Worm (Caenorhabditis elegans) whole organism, L4 larva: ENCODE data around the gene fbxb-35.

Experiments
- D1046.2 ChIP-seq: fragments of 200-800 bp; sonication (Bioruptor generic); IDR thresholded peaks from 2 replicates; pipeline ENCODE4 v1.3.6; 2022; ENCODE audit warnings: missing genetic modification characterization, missing compliant biosample characterization
- T26A8.4 ChIP-seq: fragments of 200-800 bp; sonication (Bioruptor generic); IDR thresholded peaks from 2 replicates; pipeline ENCODE4 v1.3.6; 2022; ENCODE audit warnings: missing genetic modification characterization, missing compliant biosample characterization
- Y105C5A.15 ChIP-seq: fragments of 200-800 bp; sonication (Bioruptor generic); IDR thresholded peaks from 2 replicates; pipeline ENCODE4 v1.3.6; 2022; ENCODE audit warnings: missing genetic modification characterization, missing compliant biosample characterization
- aha-1 ChIP-seq: fragments of 150-350 bp; peaks from one replicate; lab custom pipeline; 2014; ENCODE audit warnings: missing biosample characterization, missing genetic modification characterization
- aly-2 ChIP-seq: sonication (generic microtip); optimal IDR thresholded peaks from 2 replicates; lab custom pipeline; 2018; ENCODE audit warnings: missing biosample characterization, missing genetic modification characterization
- ceh-20 ChIP-seq: fragments of 200-800 bp; sonication (Bioruptor generic); IDR thresholded peaks from 2 replicates; pipeline ENCODE4 v1.3.6; 2022; ENCODE audit warnings: missing genetic modification reagents, missing genetic modification characterization, missing compliant biosample characterization
- ceh-28 ChIP-seq: fragments of 150-350 bp; optimal IDR thresholded peaks from 2 replicates; lab custom pipeline; 2014; ENCODE audit warnings: missing biosample characterization, missing genetic modification reagents, missing genetic modification characterization
- ceh-32 ChIP-seq: sonication (generic microtip); optimal IDR thresholded peaks from 2 replicates; lab custom pipeline; 2016; ENCODE audit warnings: mild to moderate bottlenecking, missing genetic modification characterization, missing compliant biosample characterization; ENCODE audit not compliant: poor library complexity
- ceh-44 ChIP-seq: fragments of 200-800 bp; sonication (Bioruptor generic); IDR thresholded peaks from 2 replicates; pipeline ENCODE4 v1.3.6; 2022; ENCODE audit warnings: missing genetic modification reagents, missing genetic modification characterization, missing compliant biosample characterization
- ces-1 ChIP-seq: fragments of 150-350 bp; sonication (generic microtip); optimal IDR thresholded peaks from 4 replicates; lab custom pipeline; 2014; ENCODE audit warnings: missing biosample characterization, missing genetic modification reagents, missing genetic modification characterization
- ctbp-1 ChIP-seq: fragments of 200-800 bp; sonication (Bioruptor generic); IDR thresholded peaks from 2 replicates; pipeline ENCODE4 v1.3.6; 2022; ENCODE audit warnings: missing genetic modification reagents, missing genetic modification characterization, missing compliant biosample characterization
- daf-19 ChIP-seq: fragments of 200-800 bp; sonication (Bioruptor generic); conservative IDR thresholded peaks from 2 replicates; pipeline ENCODE4 v1.3.6; 2022; ENCODE audit warnings: missing genetic modification characterization, missing compliant biosample characterization
- dmd-8 ChIP-seq: fragments of 200-800 bp; sonication (Bioruptor generic); IDR thresholded peaks from 2 replicates; pipeline ENCODE4 v1.3.6; 2022; ENCODE audit warnings: missing genetic modification characterization, missing compliant biosample characterization
- dpl-1 ChIP-seq: fragments of 150-350 bp; optimal IDR thresholded peaks from 2 replicates; lab custom pipeline; 2014; ENCODE audit warnings: missing biosample characterization, missing genetic modification reagents, missing genetic modification characterization
- dve-1 ChIP-seq: sonication (generic microtip); optimal IDR thresholded peaks from 2 replicates; lab custom pipeline; 2017; ENCODE audit warnings: antibody characterized with exemption, mild to moderate bottlenecking, missing genetic modification characterization, missing compliant biosample characterization; ENCODE audit not compliant: insufficient read depth
- fos-1 ChIP-seq: fragments of 150-350 bp; optimal IDR thresholded peaks from 2 replicates; lab custom pipeline; 2014; ENCODE audit warnings: missing biosample characterization, missing genetic modification characterization
- hif-1 ChIP-seq, 2 experiments: sonication (generic microtip); optimal IDR thresholded peaks; 2 replicates each; lab custom pipeline; 2016 to 2017; ENCODE audit warnings: missing compliant biosample characterization in 2 of 2, missing genetic modification characterization in 2 of 2, missing genetic modification reagents in 2 of 2, missing genotype in 2 of 2, mild to moderate bottlenecking in 1 of 2
- hlh-11 ChIP-seq: fragments of 200-800 bp; sonication (Bioruptor generic); optimal IDR thresholded peaks from 2 replicates; lab custom pipeline; 2018; ENCODE audit warnings: mild to moderate bottlenecking, missing genetic modification characterization, missing compliant biosample characterization
- lim-7 ChIP-seq: fragments of 200-800 bp; sonication (Bioruptor generic); IDR thresholded peaks from 2 replicates; pipeline ENCODE4 v1.3.6; 2022; ENCODE audit warnings: missing genetic modification characterization, missing compliant biosample characterization
- lin-29 ChIP-seq: fragments of 200-800 bp; sonication (Bioruptor generic); IDR thresholded peaks from 2 replicates; pipeline ENCODE4 v1.3.6; 2022; ENCODE audit warnings: missing genetic modification reagents, missing genetic modification characterization, missing compliant biosample characterization
- lir-3 ChIP-seq: sonication (generic microtip); optimal IDR thresholded peaks from 2 replicates; lab custom pipeline; 2016; ENCODE audit warnings: mild to moderate bottlenecking, missing genetic modification characterization, missing compliant biosample characterization
- madf-5 ChIP-seq, 2 experiments: fragments of 200-800 bp; sonication (Bioruptor generic); IDR thresholded peaks; 2 replicates each; pipeline ENCODE4 v1.3.6; 2022; ENCODE audit warnings: missing compliant biosample characterization in 2 of 2, missing genetic modification characterization in 2 of 2
- mdt-29 ChIP-seq: fragments of 200-800 bp; sonication (Bioruptor generic); IDR thresholded peaks from 2 replicates; pipeline ENCODE4 v1.3.6; 2022; ENCODE audit warnings: missing genetic modification reagents, missing genetic modification characterization, missing compliant biosample characterization
- mes-2 ChIP-seq: sonication (generic microtip); optimal IDR thresholded peaks from 2 replicates; lab custom pipeline; 2016; ENCODE audit warnings: missing genotype, mild to moderate bottlenecking, missing genetic modification characterization, missing compliant biosample characterization; ENCODE audit not compliant: poor library complexity, severe bottlenecking
- nhr-10 ChIP-seq: fragments of 150-350 bp; optimal IDR thresholded peaks from 2 replicates; lab custom pipeline; 2014; ENCODE audit warnings: missing biosample characterization, missing genetic modification characterization
- nhr-237 ChIP-seq: sonication (generic microtip); optimal IDR thresholded peaks from 2 replicates; lab custom pipeline; 2017; ENCODE audit warnings: missing biosample characterization, missing genetic modification characterization
- nhr-28 ChIP-seq: fragments of 150-350 bp; optimal IDR thresholded peaks from 2 replicates; lab custom pipeline; 2014; ENCODE audit warnings: missing biosample characterization, missing genetic modification characterization
- nhr-6 ChIP-seq: fragments of 150-350 bp; optimal IDR thresholded peaks from 2 replicates; lab custom pipeline; 2014; ENCODE audit warnings: missing biosample characterization, missing genetic modification characterization
- nhr-76 ChIP-seq: fragments of 150-350 bp; optimal IDR thresholded peaks from 2 replicates; lab custom pipeline; 2014; ENCODE audit warnings: missing biosample characterization, missing genetic modification characterization
- rbr-2 ChIP-seq: sonication (generic microtip); optimal IDR thresholded peaks from 2 replicates; lab custom pipeline; 2016; ENCODE audit warnings: missing genotype, missing genetic modification characterization, missing compliant biosample characterization
- skn-1 ChIP-seq: fragments of 150-350 bp; optimal IDR thresholded peaks from 2 replicates; lab custom pipeline; 2014; ENCODE audit warnings: missing biosample characterization, missing genetic modification characterization
- spr-1 ChIP-seq: sonication (generic microtip); optimal IDR thresholded peaks from 2 replicates; lab custom pipeline; 2016; ENCODE audit warnings: mild to moderate bottlenecking, missing genetic modification characterization, missing compliant biosample characterization
- tra-1 ChIP-seq: fragments of 200-800 bp; sonication (Bioruptor generic); IDR thresholded peaks from 2 replicates; pipeline ENCODE4 v1.3.6; 2022; ENCODE audit warnings: missing genetic modification reagents, missing genetic modification characterization, missing compliant biosample characterization
- unc-130 ChIP-seq: sonication (generic microtip); optimal IDR thresholded peaks from 2 replicates; lab custom pipeline; 2016; ENCODE audit warnings: missing genetic modification reagents, missing genetic modification characterization, missing compliant biosample characterization
- unc-62 ChIP-seq, 3 experiments: fragments of 150-350 bp in 1 of 3; sonication (generic microtip); optimal IDR thresholded peaks in 2 of 3; peaks in 1 of 3; 1 replicate in 1 of 3; 2 replicates in 2 of 3; lab custom pipeline; 2014 to 2017; ENCODE audit warnings: missing biosample characterization in 3 of 3, missing genetic modification characterization in 3 of 3, missing genetic modification reagents in 3 of 3, missing genotype in 1 of 3
- zag-1 ChIP-seq: fragments of 150-350 bp; optimal IDR thresholded peaks from 2 replicates; lab custom pipeline; 2014; ENCODE audit warnings: missing biosample characterization, missing genetic modification characterization
- zfp-2 ChIP-seq: sonication (generic microtip); optimal IDR thresholded peaks from 2 replicates; lab custom pipeline; 2016; ENCODE audit warnings: mild to moderate bottlenecking, missing genetic modification characterization, missing compliant biosample characterization

Gene fbxb-35

DNA sequence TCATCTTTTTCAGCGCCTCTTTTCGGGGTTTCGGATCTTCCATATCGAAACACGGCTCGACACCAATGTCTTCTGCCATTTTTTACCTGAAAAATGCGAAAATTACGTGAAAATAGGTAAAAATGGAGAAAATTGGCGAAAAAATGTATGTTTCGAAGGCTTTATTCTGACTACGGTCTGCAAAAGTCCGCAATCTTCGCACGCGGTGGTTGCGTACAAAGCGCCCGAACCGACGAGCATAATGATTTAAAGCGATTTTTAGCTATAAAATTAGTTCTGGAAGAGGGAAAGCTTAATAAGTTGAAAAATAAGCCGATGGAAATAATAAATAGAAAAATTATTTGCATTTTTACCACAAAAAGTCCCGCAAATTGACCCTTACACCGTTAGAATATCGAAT is 7.5 kb downstream of the fbxb-35 start, which contains the start of gene F07E5.5 (continued):
- no peak for TF ChIP-seq tra-1
- no peak for TF ChIP-seq rbr-2
- no peak for TF ChIP-seq hlh-11 (tag; lab: Kevin White, UChicago)
- TF ChIP-seq ces-1 (GFP tag; lab: Kevin White, UChicago), result no peak
- TF ChIP-seq mes-2 (tag; lab: Kevin White, UChicago), result peak; percentile 81
- TF ChIP-seq lim-7, result no peak
- no peak for TF ChIP-seq skn-1 (tag; lab: Kevin White, UChicago)
- peak; percentile 48 for TF ChIP-seq nhr-28
- TF ChIP-seq nhr-237, result no peak
- TF ChIP-seq zfp-2, result no peak
- no peak for TF ChIP-seq hif-1 (tag; optimal IDR thresholded peaks at IDR 0.05; lab: Kevin White, UChicago)
- TF ChIP-seq dve-1, result no peak
- no peak for TF ChIP-seq mdt-29 (GFP tag; lab: Robert Waterston, UW)
- TF ChIP-seq aha-1, result no peak
- no peak for TF ChIP-seq aly-2 (tag; lab: Kevin White, UChicago)
- no peak for TF ChIP-seq dmd-8 (GFP tag; lab: Robert Waterston, UW)
- TF ChIP-seq ceh-28 (tag; lab: Kevin White, UChicago), result no peak
- TF ChIP-seq nhr-6 (tag; lab: Kevin White, UChicago), result no peak

- TF ChIP-seq unc-130 (no peak), lin-29 (GFP tag; lab: Robert Waterston, UW) (no peak)
Observed at ce11 chrII:2063989-2064388, 12.5 kb downstream of the fbxb-35 start, which contains the start of gene F07E5.13. F07E5.13 (minus strand) TSS chrII:2064089.

ce11 chrII:2064497-2064896 is 13.0 kb downstream of the fbxb-35 start, which contains the start of gene fbxb-6:
fbxb-6 (plus strand) TSS chrII:2064797.
- no peak for TF ChIP-seq unc-62 (GFP tag; optimal IDR thresholded peaks at IDR 0.05 in 1 of 2; lab: Kevin White, UChicago)
- no peak for TF ChIP-seq unc-62 (tag; optimal IDR thresholded peaks at IDR 0.05; lab: Kevin White, UChicago)
- no peak for TF ChIP-seq spr-1 (tag; lab: Kevin White, UChicago)
- TF ChIP-seq ceh-32 (tag; lab: Kevin White, UChicago), result no peak
- no peak for TF ChIP-seq daf-19 (GFP tag; lab: Robert Waterston, UW)
- no peak for TF ChIP-seq nhr-76 (tag; lab: Kevin White, UChicago)
- no peak for TF ChIP-seq nhr-10 (tag; lab: Kevin White, UChicago)
- no peak for TF ChIP-seq T26A8.4 (GFP tag; lab: Robert Waterston, UW)
- TF ChIP-seq lir-3 (tag; lab: Kevin White, UChicago), result no peak
- no peak for TF ChIP-seq ceh-20 (GFP tag; lab: Robert Waterston, UW)
- TF ChIP-seq fos-1 (tag; lab: Kevin White, UChicago), result no peak

- TF ChIP-seq aha-1, result peak; percentile 23
Observed at ce11 chrII:2067451-2068021, 16.1 kb downstream of the fbxb-35 start, which contains the start of gene F07E5.12. F07E5.12 (plus strand) TSS chrII:2067971.

DNA sequence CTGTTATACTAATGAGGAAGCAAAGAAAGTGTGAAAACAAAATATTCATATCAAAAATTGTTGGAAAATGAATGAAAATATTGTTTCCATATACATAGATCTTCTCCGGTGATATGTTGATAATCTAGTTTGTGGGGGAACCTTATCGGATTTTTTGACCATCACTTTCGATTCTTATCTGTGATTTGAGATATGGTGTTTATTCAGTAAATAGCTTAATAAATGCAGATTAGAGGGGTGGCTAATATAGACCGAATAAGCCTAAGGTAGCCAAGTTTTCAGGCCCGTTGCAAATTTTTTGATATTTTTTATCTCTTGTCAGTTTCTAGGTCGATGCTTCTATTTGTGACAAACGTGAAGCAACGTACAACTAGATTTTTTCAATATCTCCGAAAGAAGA is 20.0 kb downstream of the fbxb-35 start, which contains the start of gene F07E5.7:
Gene F07E5.7, minus strand, starts transcription at position 101 of the 400 bp plus-strand sequence.
- TF ChIP-seq madf-5 (GFP tag; IDR thresholded peaks at IDR 0.05; lab: Robert Waterston, UW), result no peak
- no peak for TF ChIP-seq lir-3 (tag; lab: Kevin White, UChicago)
- TF ChIP-seq skn-1 (tag; lab: Kevin White, UChicago), result no peak
- no peak for TF ChIP-seq tra-1
- TF ChIP-seq zag-1, result no peak
- TF ChIP-seq D1046.2 (GFP tag; lab: Robert Waterston, UW), result no peak
- TF ChIP-seq ceh-28 (tag; lab: Kevin White, UChicago), result no peak
- TF ChIP-seq Y105C5A.15, result no peak
- TF ChIP-seq spr-1 (tag; lab: Kevin White, UChicago), result no peak
- no peak for TF ChIP-seq ctbp-1
- no peak for TF ChIP-seq dpl-1
- no peak for TF ChIP-seq nhr-76 (tag; lab: Kevin White, UChicago)
- no peak for TF ChIP-seq ces-1 (GFP tag; lab: Kevin White, UChicago)
- TF ChIP-seq lim-7, result no peak
- no peak for TF ChIP-seq hif-1 (tag; optimal IDR thresholded peaks at IDR 0.05; lab: Kevin White, UChicago)
- no peak for TF ChIP-seq ceh-20 (GFP tag; lab: Robert Waterston, UW)
- TF ChIP-seq ceh-44 (GFP tag; lab: Robert Waterston, UW), result no peak
- TF ChIP-seq, all 104 proteins: peak for 0
